Worm (Caenorhabditis elegans) whole organism, young adult: ENCODE data around the gene Y54F10AM.11.
A peak's percentile ranks its signal among the peaks of the same experiment; 100 is the strongest.

Experiments
- T07F8.4 ChIP-seq: sonication (generic microtip); optimal IDR thresholded peaks from 2 replicates; lab custom pipeline; 2016; ENCODE audit warnings: mild to moderate bottlenecking, missing genetic modification characterization, moderate library complexity, missing compliant biosample characterization
- egrh-3 ChIP-seq: fragments of 200-800 bp; sonication (Bioruptor generic); IDR thresholded peaks from 2 replicates; pipeline ENCODE4 v1.3.6; 2022; ENCODE audit warnings: missing genetic modification reagents, missing genetic modification characterization, missing compliant biosample characterization
- him-1 ChIP-seq: sonication (generic microtip); optimal IDR thresholded peaks from 2 replicates; lab custom pipeline; 2016; ENCODE audit warnings: missing genotype, missing genetic modification reagents, missing genetic modification characterization, missing compliant biosample characterization
- mxl-1 ChIP-seq: sonication (generic microtip); optimal IDR thresholded peaks from 2 replicates; lab custom pipeline; 2016; ENCODE audit warnings: missing genetic modification characterization, missing compliant biosample characterization
- snpc-3.4 ChIP-seq: sonication (generic microtip); optimal IDR thresholded peaks from 2 replicates; lab custom pipeline; 2017; ENCODE audit warnings: missing genetic modification characterization, mild to moderate bottlenecking, missing compliant biosample characterization, antibody characterized with exemption, moderate library complexity, missing genotype, missing genetic modification reagents
- snpc-4 ChIP-seq, 5 experiments: fragments of 150-350 bp in 1 of 5; sonication (generic microtip) in 4 of 5; optimal IDR thresholded peaks; 2 replicates each; lab custom pipeline; 2014 to 2018; ENCODE audit warnings: missing genetic modification characterization in 5 of 5, missing biosample characterization in 3 of 5, antibody characterized with exemption in 2 of 5, mild to moderate bottlenecking in 2 of 5, missing compliant biosample characterization in 2 of 5, missing genotype in 2 of 5, moderate library complexity in 2 of 5, missing genetic modification reagents in 1 of 5
- sptf-2 ChIP-seq: fragments of 200-800 bp; sonication (Bioruptor generic); optimal IDR thresholded peaks from 2 replicates; lab custom pipeline; 2018; ENCODE audit warnings: mild to moderate bottlenecking, missing genetic modification characterization, missing compliant biosample characterization
- zfh-2 ChIP-seq: fragments of 200-800 bp; sonication (Bioruptor generic); conservative IDR thresholded peaks from 2 replicates; pipeline ENCODE4 v1.3.6; 2022; ENCODE audit warnings: missing genetic modification reagents, missing genetic modification characterization, missing compliant biosample characterization
- ztf-6 ChIP-seq: fragments of 200-800 bp; sonication (Bioruptor generic); IDR thresholded peaks from 2 replicates; pipeline ENCODE4 v1.3.6; 2022; ENCODE audit warnings: missing genetic modification reagents, missing genetic modification characterization, missing compliant biosample characterization

ce11 chrIII:2598491-2599065 lies 34.8 kb upstream of the Y54F10AM.11 start:
- TF ChIP-seq ztf-6 (GFP tag; lab: Robert Waterston, UW) (no peak), zfh-2 (GFP tag; lab: Robert Waterston, UW) (no peak), him-1 (no peak), snpc-4 (GFP tag; optimal IDR thresholded peaks at IDR 0.05; lab: Kevin White, UChicago) (no peak), snpc-4 (tag; optimal IDR thresholded peaks at IDR 0.05; lab: Kevin White, UChicago) (no peak), T07F8.4 (no peak), snpc-3.4 (tag; lab: Kevin White, UChicago) (peak; percentile 72), mxl-1 (tag; lab: Kevin White, UChicago) (no peak), sptf-2 (no peak), egrh-3 (GFP tag; lab: Robert Waterston, UW) (no peak)
